Worm (Caenorhabditis elegans) whole organism, L4/young adult: Measurements from ENCODE around the gene F26F4.2.

Source experiments
- W03F9.2 ChIP-seq: fragments of 150-350 bp; optimal IDR thresholded peaks from 2 replicates; lab custom pipeline; 2014; ENCODE audit warnings: missing biosample characterization, missing genetic modification characterization
- dao-5 ChIP-seq: sonication (generic microtip); optimal IDR thresholded peaks from 2 replicates; lab custom pipeline; 2016; ENCODE audit warnings: missing genotype, missing genetic modification characterization, moderate library complexity, missing compliant biosample characterization
- him-1 ChIP-seq: sonication (generic microtip); optimal IDR thresholded peaks from 2 replicates; lab custom pipeline; 2016; ENCODE audit warnings: missing genotype, missing genetic modification reagents, missing genetic modification characterization, missing compliant biosample characterization

DNA sequence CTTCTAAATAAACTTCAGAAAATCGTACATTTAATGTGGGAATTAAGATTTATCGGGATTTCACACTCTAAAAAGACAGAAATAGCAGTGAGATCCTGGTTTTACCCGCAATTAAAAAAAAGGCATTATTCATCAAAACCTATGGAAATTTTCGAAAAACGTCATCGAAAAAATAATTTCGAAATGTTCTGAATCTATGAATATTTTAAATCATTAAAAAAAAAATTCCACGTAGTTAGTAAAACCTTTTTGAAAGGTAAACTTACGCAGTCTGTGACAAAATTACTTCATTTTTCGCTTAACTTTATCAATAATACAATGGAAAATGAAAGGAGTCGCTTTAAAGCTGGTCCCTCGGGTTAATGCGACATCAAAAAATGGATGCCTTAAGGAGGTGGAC, 45.5 kb downstream of the F26F4.2 start, which contains the start of gene C26E6.1:
- no peak for TF ChIP-seq him-1
- no peak for TF ChIP-seq dao-5 (tag; lab: Kevin White, UChicago)
- TF ChIP-seq W03F9.2 (tag; lab: Kevin White, UChicago) = no peak
